Worm (Caenorhabditis elegans): ENCODE data around the gene ttr-50.

DNA sequence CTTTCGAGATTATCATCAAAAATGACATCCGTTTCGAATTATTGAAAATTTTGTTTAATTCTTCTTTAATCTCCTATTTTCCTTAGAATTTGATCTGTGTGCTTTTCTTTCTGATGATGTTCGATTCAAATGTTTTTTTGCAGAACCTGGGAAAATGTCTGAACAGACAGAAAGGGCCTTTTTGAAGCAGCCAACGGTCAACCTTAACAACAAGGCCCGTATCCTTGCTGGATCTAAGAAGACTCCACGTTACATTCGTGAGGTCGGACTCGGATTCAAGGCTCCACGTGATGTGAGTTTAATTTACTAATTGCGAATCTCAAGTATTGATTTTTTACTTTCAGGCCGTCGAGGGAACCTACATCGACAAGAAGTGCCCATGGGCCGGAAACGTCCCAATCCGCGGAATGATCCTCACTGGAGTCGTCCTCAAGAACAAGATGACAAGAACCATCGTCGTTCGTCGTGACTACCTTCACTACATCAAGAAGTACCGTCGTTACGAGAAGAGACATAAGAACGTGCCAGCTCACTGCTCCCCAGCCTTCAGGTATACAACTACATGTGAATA is 38.2 kb downstream of the ttr-50 start, which contains the start of gene rps-11:
- TF ChIP-seq ama-1 (optimal IDR thresholded peaks at IDR 0.05) (no peak), lsy-2 (tag; optimal IDR thresholded peaks at IDR 0.05) (no peak), mdl-1 (tag; optimal IDR thresholded peaks at IDR 0.05) (no peak), mxl-2 (GFP tag; conservative IDR thresholded peaks at IDR 0.05) (no peak), nhr-237 (tag; optimal IDR thresholded peaks at IDR 0.05) (no peak), dmd-6 (GFP tag; IDR thresholded peaks at IDR 0.05) (no peak)

All from whole organism, L4 larva.